Fruit fly (Drosophila melanogaster) whole organism, embryonic: ENCODE results near the gene Spn75F.

Experiments
- CG10267 ChIP-seq: fragments of 200-800 bp; sonication (Bioruptor generic); optimal IDR thresholded peaks from 2 replicates; lab custom pipeline; 2018; ENCODE audit warnings: missing biosample characterization, mild to moderate bottlenecking, missing genetic modification characterization, moderate library complexity
- CG10543 ChIP-seq: fragments of 200-800 bp; sonication (Bioruptor generic); optimal IDR thresholded peaks from 3 replicates; lab custom pipeline; 2017; ENCODE audit warnings: missing biosample characterization, mild to moderate bottlenecking, missing genetic modification characterization, moderate library complexity
- CG12659 ChIP-seq: fragments of 200-800 bp; sonication (Bioruptor generic); optimal IDR thresholded peaks from 3 replicates; lab custom pipeline; 2017; ENCODE audit warnings: mild to moderate bottlenecking, missing biosample characterization, missing genetic modification reagents, missing genetic modification characterization
- CG15514 ChIP-seq: fragments of 200-800 bp; sonication (Bioruptor generic); optimal IDR thresholded peaks from 3 replicates; lab custom pipeline; 2017; ENCODE audit warnings: missing biosample characterization, missing genetic modification characterization, mild to moderate bottlenecking, moderate library complexity, missing genetic modification reagents
- CG16815 ChIP-seq: fragments of 200-800 bp; sonication (Bioruptor generic); optimal IDR thresholded peaks from 3 replicates; lab custom pipeline; 2017; ENCODE audit warnings: missing biosample characterization, mild to moderate bottlenecking, missing genetic modification characterization
- CG17568 ChIP-seq: fragments of 200-800 bp; sonication (Bioruptor generic); optimal IDR thresholded peaks from 2 replicates; lab custom pipeline; 2018; ENCODE audit warnings: missing biosample characterization, mild to moderate bottlenecking, missing genetic modification characterization, moderate library complexity
- CG2712 ChIP-seq: fragments of 200-800 bp; optimal IDR thresholded peaks from 3 replicates; lab custom pipeline; 2019; ENCODE audit warnings: missing biosample characterization, mild to moderate bottlenecking, missing genetic modification characterization, moderate library complexity
- CG4617 ChIP-seq: fragments of 200-800 bp; sonication (Bioruptor generic); optimal IDR thresholded peaks from 3 replicates; lab custom pipeline; 2016; ENCODE audit warnings: missing biosample characterization, missing genetic modification characterization, borderline replicate concordance
- CG7372 ChIP-seq: fragments of 200-800 bp; sonication (Bioruptor generic); IDR thresholded peaks from 2 replicates; pipeline ENCODE4 v1.3.6; 2022; ENCODE audit warnings: missing biosample characterization, missing genetic modification characterization
- CG7556 ChIP-seq: fragments of 200-800 bp; sonication (Bioruptor generic); optimal IDR thresholded peaks from 2 replicates; lab custom pipeline; 2017; ENCODE audit warnings: missing biosample characterization, mild to moderate bottlenecking, missing genetic modification characterization
- CG7987 ChIP-seq: fragments of 200-800 bp; sonication (Bioruptor generic); optimal IDR thresholded peaks from 2 replicates; lab custom pipeline; 2018; ENCODE audit warnings: missing biosample characterization, mild to moderate bottlenecking, missing genetic modification characterization, moderate library complexity
- CoRest ChIP-seq: fragments of 200-800 bp; sonication (Bioruptor generic); optimal IDR thresholded peaks from 3 replicates; lab custom pipeline; 2018; ENCODE audit warnings: missing biosample characterization, mild to moderate bottlenecking, missing genetic modification characterization, moderate library complexity
- Dbx ChIP-seq: fragments of 200-800 bp; sonication (Bioruptor generic); IDR thresholded peaks from 3 replicates; pipeline ENCODE4 v1.3.6; 2022; ENCODE audit warnings: missing biosample characterization, missing genetic modification characterization
- Dek ChIP-seq: fragments of 200-800 bp; sonication (Bioruptor generic); optimal IDR thresholded peaks from 3 replicates; lab custom pipeline; 2019; ENCODE audit warnings: missing biosample characterization, mild to moderate bottlenecking, missing genetic modification characterization, moderate library complexity
- Dp ChIP-seq: fragments of 200-800 bp; sonication (Bioruptor generic); optimal IDR thresholded peaks from 2 replicates; lab custom pipeline; 2018; ENCODE audit warnings: missing biosample characterization, mild to moderate bottlenecking, missing genetic modification characterization, moderate library complexity
- E2f2 ChIP-seq: fragments of 200-800 bp; sonication (Bioruptor generic); IDR thresholded peaks from 2 replicates; pipeline ENCODE4 v1.3.6; 2022; ENCODE audit warnings: missing biosample characterization, missing genetic modification characterization
- HLHmδ ChIP-seq: fragments of 200-800 bp; sonication (Bioruptor generic); optimal IDR thresholded peaks from 2 replicates; lab custom pipeline; 2018; ENCODE audit warnings: missing biosample characterization, mild to moderate bottlenecking, missing genetic modification characterization, moderate library complexity
- HmgZ ChIP-seq: fragments of 200-800 bp; sonication (Bioruptor generic); optimal IDR thresholded peaks from 2 replicates; lab custom pipeline; 2018; ENCODE audit warnings: missing biosample characterization, mild to moderate bottlenecking, missing genetic modification characterization
- Jarid2 ChIP-seq: fragments of 200-800 bp; sonication (Bioruptor generic); optimal IDR thresholded peaks from 3 replicates; lab custom pipeline; 2017; ENCODE audit warnings: mild to moderate bottlenecking, missing biosample characterization, missing genetic modification reagents, missing genetic modification characterization
- MBD-R2 ChIP-seq: fragments of 200-800 bp; sonication (Bioruptor generic); IDR thresholded peaks from 2 replicates; pipeline ENCODE4 v1.3.6; 2022; ENCODE audit warnings: missing biosample characterization, missing genetic modification characterization
- MESR4 ChIP-seq: fragments of 200-800 bp; sonication (Bioruptor generic); optimal IDR thresholded peaks from 2 replicates; lab custom pipeline; 2018; ENCODE audit warnings: missing biosample characterization, mild to moderate bottlenecking, missing genetic modification characterization, moderate library complexity
- Med ChIP-seq: fragments of 200-800 bp; sonication (Bioruptor generic); peaks from one replicate; lab custom pipeline; 2016; ENCODE audit warnings: missing biosample characterization, missing genetic modification characterization, mild to moderate bottlenecking, inconsistent platforms, moderate library complexity
- Mes4 ChIP-seq: fragments of 200-800 bp; sonication (Bioruptor generic); optimal IDR thresholded peaks from 2 replicates; lab custom pipeline; 2016; ENCODE audit warnings: missing biosample characterization, missing genetic modification characterization
- PHDP ChIP-seq: fragments of 200-800 bp; sonication (Bioruptor generic); optimal IDR thresholded peaks from 3 replicates; lab custom pipeline; 2018; ENCODE audit warnings: missing biosample characterization, mild to moderate bottlenecking, missing genetic modification characterization, moderate library complexity
- Rfx ChIP-seq: fragments of 200-800 bp; sonication (Bioruptor generic); IDR thresholded peaks from 2 replicates; pipeline ENCODE4 v1.3.6; 2022; ENCODE audit warnings: missing biosample characterization, missing genetic modification characterization
- Sox102F ChIP-seq: fragments of 200-800 bp; sonication (Bioruptor generic); optimal IDR thresholded peaks from 2 replicates; lab custom pipeline; 2018; ENCODE audit warnings: missing biosample characterization, mild to moderate bottlenecking, missing genetic modification characterization, moderate library complexity
- Sry-β ChIP-seq: fragments of 200-800 bp; sonication (Bioruptor generic); optimal IDR thresholded peaks from 2 replicates; lab custom pipeline; 2018; ENCODE audit warnings: missing biosample characterization, mild to moderate bottlenecking, missing genetic modification characterization, moderate library complexity
- Trl ChIP-seq, 3 experiments: fragments of >200 bp in 2 of 3; fragments of 200-800 bp in 1 of 3; sonication (Bioruptor generic) in 1 of 3; optimal IDR thresholded peaks; 2 replicates in 1 of 3; 3 replicates in 2 of 3; lab custom pipeline; 2016 to 2017; ENCODE audit warnings: missing biosample characterization in 1 of 3, missing genetic modification characterization in 1 of 3
- Xbp1 ChIP-seq: fragments of 200-800 bp; sonication (Bioruptor generic); optimal IDR thresholded peaks from 3 replicates; lab custom pipeline; 2016; ENCODE audit warnings: missing biosample characterization, mild to moderate bottlenecking, missing genetic modification characterization
- crol ChIP-seq: fragments of 200-800 bp; sonication (Bioruptor generic); IDR thresholded peaks from 2 replicates; pipeline ENCODE4 v1.3.6; 2022; ENCODE audit warnings: missing biosample characterization, missing genetic modification characterization
- dpn ChIP-seq, 2 experiments: fragments of 200-800 bp; sonication (Bioruptor generic); optimal IDR thresholded peaks; 3 replicates each; lab custom pipeline; 2016; ENCODE audit warnings: missing biosample characterization in 2 of 2, missing genetic modification characterization in 2 of 2
- esg ChIP-seq: fragments of 200-800 bp; sonication (Bioruptor generic); conservative IDR thresholded peaks from 2 replicates; pipeline ENCODE4 v1.3.6; 2022; ENCODE audit warnings: missing biosample characterization, missing genetic modification characterization
- gcm ChIP-seq: fragments of 200-800 bp; sonication (Bioruptor generic); optimal IDR thresholded peaks from 2 replicates; lab custom pipeline; 2019; ENCODE audit warnings: missing biosample characterization, mild to moderate bottlenecking, missing genetic modification characterization, moderate library complexity
- lbe ChIP-seq: fragments of 200-800 bp; sonication (Bioruptor generic); optimal IDR thresholded peaks from 2 replicates; lab custom pipeline; 2016; ENCODE audit warnings: missing biosample characterization, mild to moderate bottlenecking, missing genetic modification characterization
- lilli ChIP-seq: fragments of 200-800 bp; sonication (Bioruptor generic); optimal IDR thresholded peaks from 3 replicates; lab custom pipeline; 2016; ENCODE audit warnings: missing biosample characterization, missing genetic modification characterization
- nerfin-2 ChIP-seq: fragments of 200-800 bp; sonication (Bioruptor generic); IDR thresholded peaks from 2 replicates; pipeline ENCODE4 v1.3.6; 2022; ENCODE audit warnings: missing biosample characterization, missing genetic modification characterization; ENCODE audit not compliant: partially characterized antibody
- org-1 ChIP-seq: fragments of 200-800 bp; sonication (Bioruptor generic); optimal IDR thresholded peaks from 2 replicates; lab custom pipeline; 2017; ENCODE audit warnings: missing biosample characterization, missing genetic modification characterization
- pb ChIP-seq: fragments of 200-800 bp; sonication (Bioruptor generic); optimal IDR thresholded peaks from 3 replicates; lab custom pipeline; 2016; ENCODE audit warnings: missing biosample characterization, missing genetic modification characterization
- pzg ChIP-seq: fragments of 200-800 bp; sonication (Bioruptor generic); optimal IDR thresholded peaks from 3 replicates; lab custom pipeline; 2018; ENCODE audit warnings: missing biosample characterization, mild to moderate bottlenecking, missing genetic modification characterization, moderate library complexity
- row ChIP-seq: fragments of 200-800 bp; sonication (Bioruptor generic); IDR thresholded peaks from 3 replicates; pipeline ENCODE4 v1.3.6; 2022; ENCODE audit warnings: missing biosample characterization, missing genetic modification characterization
- sc ChIP-seq, 3 experiments: fragments of >200 bp in 2 of 3; fragments of 200-800 bp in 1 of 3; sonication (Bioruptor generic) in 1 of 3; optimal IDR thresholded peaks; 2 replicates in 2 of 3; 3 replicates in 1 of 3; lab custom pipeline; 2017; ENCODE audit warnings: mild to moderate bottlenecking in 1 of 3, missing biosample characterization in 1 of 3, missing genetic modification characterization in 1 of 3, missing genetic modification reagents in 1 of 3
- sens ChIP-seq: fragments of 200-800 bp; sonication (Bioruptor generic); peaks from one replicate; lab custom pipeline; 2016; ENCODE audit warnings: missing biosample characterization, missing genetic modification characterization
- sim ChIP-seq: fragments of 200-800 bp; sonication (Bioruptor generic); IDR thresholded peaks from 2 replicates; pipeline ENCODE4 v1.3.6; 2022; ENCODE audit warnings: missing biosample characterization, missing genetic modification characterization
- stwl ChIP-seq: fragments of 200-800 bp; sonication (Bioruptor generic); optimal IDR thresholded peaks from 3 replicates; lab custom pipeline; 2018; ENCODE audit warnings: missing biosample characterization, mild to moderate bottlenecking, missing genetic modification characterization, moderate library complexity

Spn75F gene

dm6 chr3L:19097665-19098082, 31.8 kb downstream of the Spn75F start, which contains the start of the genes Naxd and CG14079 (continued):
- TF ChIP-seq dpn (GFP tag; optimal IDR thresholded peaks at IDR 0.05; lab: Kevin White, UChicago) (peak; percentile 34 to 70), CG7556 (GFP tag; lab: Kevin White, UChicago) (peak; percentile 61), sim (GFP tag; lab: Robert Waterston, UW) (no peak), Sox102F (GFP tag; lab: Kevin White, UChicago) (peak; percentile 73), Trl (optimal IDR thresholded peaks at IDR 0.05; lab: Kevin White, UChicago) (no peak), Trl (GFP tag; optimal IDR thresholded peaks at IDR 0.05; lab: Kevin White, UChicago) (peak; percentile 26), CG10543 (GFP tag; lab: Kevin White, UChicago) (no peak), Xbp1 (GFP tag; lab: Kevin White, UChicago) (peak; percentile 77), pb (no peak), CG7372 (GFP tag; lab: Robert Waterston, UW) (no peak), CG2712 (peak; percentile 73), Jarid2 (GFP tag; lab: Kevin White, UChicago) (no peak), esg (GFP tag; lab: Robert Waterston, UW) (peak; percentile 69), sc (optimal IDR thresholded peaks at IDR 0.05; lab: Kevin White, UChicago) (no peak), sc (GFP tag; optimal IDR thresholded peaks at IDR 0.05; lab: Kevin White, UChicago) (peak; percentile 15)

DNA sequence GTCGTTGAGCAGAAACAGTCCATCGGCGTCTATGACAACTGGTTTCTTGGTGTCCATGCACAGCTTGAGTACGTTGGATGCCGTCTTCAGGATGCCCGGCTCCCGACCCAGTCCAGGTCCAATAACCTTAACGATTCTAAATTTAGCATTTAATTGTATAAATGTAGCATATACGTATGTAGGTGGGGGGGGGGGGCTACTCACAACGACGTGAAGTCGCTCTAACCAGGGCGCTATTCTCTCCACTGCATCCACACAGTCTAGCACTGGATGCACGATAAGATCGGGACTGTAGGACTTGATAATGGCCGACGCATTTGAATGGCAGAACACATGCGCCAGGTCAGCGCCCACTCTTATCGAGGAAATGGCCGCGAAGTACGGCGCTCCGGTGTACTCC, 32.4 kb downstream of the Spn75F start:
- no peak for TF ChIP-seq Mes4 (GFP tag; lab: Kevin White, UChicago)
- TF ChIP-seq HLHmδ (GFP tag; lab: Kevin White, UChicago), result no peak
- TF ChIP-seq nerfin-2 (GFP tag; lab: Robert Waterston, UW), result no peak
- no peak for TF ChIP-seq Dek (tag; lab: Kevin White, UChicago)
- peak; percentile 50 for TF ChIP-seq Med (GFP tag; lab: Kevin White, UChicago)
- TF ChIP-seq CoRest (tag; lab: Kevin White, UChicago), result no peak
- TF ChIP-seq crol (GFP tag; lab: Robert Waterston, UW), result peak; percentile 64
- TF ChIP-seq, all 482 proteins: peak for 2

dm6 chr3L:19096032-19096431, 33.4 kb downstream of the Spn75F start, which contains the start of gene CNPYb:
TSS of gene CNPYb (minus strand) at chr3L:19096217.
- TF ChIP-seq CG17568 (GFP tag; lab: Kevin White, UChicago) (no peak), Rfx (peak; percentile 15; the same call in 1 of the 2 replicates), Sry-β (GFP tag; lab: Kevin White, UChicago) (peak; percentile 90), lilli (GFP tag; lab: Kevin White, UChicago) (no peak), row (peak; percentile 74), org-1 (no peak), lbe (GFP tag; lab: Kevin White, UChicago) (peak; percentile 4), CG10267 (peak; percentile 87), E2f2 (peak; percentile 32; the same call in 1 of the 2 replicates), MBD-R2 (GFP tag; lab: Robert Waterston, UW) (peak; percentile 84), sens (peak; percentile 33), CG15514 (GFP tag; lab: Kevin White, UChicago) (peak; percentile 27), PHDP (tag; lab: Kevin White, UChicago) (peak; percentile 5), CG16815 (GFP tag; lab: Kevin White, UChicago) (no peak), MESR4 (GFP tag; lab: Kevin White, UChicago) (peak; percentile 61), Med (GFP tag; lab: Kevin White, UChicago) (peak; percentile 32), HmgZ (tag; lab: Kevin White, UChicago) (peak; percentile 11), gcm (no peak), CG4617 (GFP tag; lab: Kevin White, UChicago) (peak; percentile 22), CG12659 (GFP tag; lab: Kevin White, UChicago) (peak; percentile 17), Xbp1 (GFP tag; lab: Kevin White, UChicago) (peak; percentile 89), stwl (tag; lab: Kevin White, UChicago) (peak; percentile 0), Dp (GFP tag; lab: Kevin White, UChicago) (peak; percentile 20), CG7987 (no peak), Dbx (no peak), pzg (GFP tag; lab: Kevin White, UChicago) (peak; percentile 22)
